Fruit fly (Drosophila melanogaster): ENCODE measurements around the gene CG6094.

DNA sequence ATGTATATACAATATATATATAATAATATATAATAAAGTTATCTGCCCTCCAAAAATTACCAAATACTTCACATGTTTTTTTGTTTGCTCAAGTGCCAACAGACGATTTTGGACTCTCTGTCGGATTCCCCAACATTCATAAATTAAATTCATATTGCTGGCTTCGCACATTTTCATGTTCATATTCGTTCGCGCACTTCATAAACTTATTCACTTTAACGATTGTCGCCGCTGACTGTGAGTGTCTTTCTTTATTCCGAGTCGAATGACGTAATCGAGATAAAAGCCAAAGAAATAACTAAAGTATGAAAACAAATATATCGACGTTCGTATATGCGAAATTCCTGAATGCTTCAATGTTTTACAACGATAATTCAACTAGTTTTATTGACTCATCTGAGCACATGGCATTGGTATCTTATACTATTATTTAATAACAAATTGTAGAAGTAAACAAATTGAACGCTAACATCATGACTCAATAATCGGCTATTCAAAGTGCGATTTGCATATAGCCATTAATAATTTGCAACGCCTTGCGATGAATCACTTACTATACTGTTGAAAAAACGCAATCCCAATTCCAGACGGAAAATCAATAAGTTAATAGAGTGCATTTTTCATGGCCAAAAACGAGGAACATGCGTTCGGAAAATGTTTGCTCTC is 6.4 kb upstream of the CG6094 start:
- TF ChIP-seq Sin3A (optimal IDR thresholded peaks at IDR 0.05): no peak
- TF ChIP-seq h (optimal IDR thresholded peaks at IDR 0.05): no peak
- TF ChIP-seq ttk (optimal IDR thresholded peaks at IDR 0.05): no peak
- TF ChIP-seq insv (optimal IDR thresholded peaks at IDR 0.05): no peak
